Worm (Caenorhabditis elegans): ENCODE data around the gene tin-9.2.

The tin-9.2 gene

DNA sequence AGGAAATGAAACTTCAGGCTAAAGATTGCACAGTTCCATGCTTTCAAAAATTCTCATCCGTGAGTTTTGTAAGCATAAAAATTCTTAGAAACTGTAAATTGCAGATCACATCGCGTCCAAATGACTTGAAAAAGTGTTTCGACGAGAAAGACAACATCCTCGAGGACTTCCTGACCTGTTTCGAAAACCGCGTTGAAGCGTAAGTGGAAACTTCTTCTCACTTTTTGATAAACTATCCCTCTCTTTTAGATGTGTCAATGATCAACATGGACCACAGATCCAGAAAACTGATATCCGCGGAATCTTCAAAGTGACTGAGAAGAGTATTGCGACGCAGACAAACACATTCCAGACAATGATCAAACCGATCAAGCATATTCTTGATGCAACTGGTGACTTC, 17.9 kb upstream of the tin-9.2 start:
- TF ChIP-seq nhr-77 (tag; optimal IDR thresholded peaks at IDR 0.05): no peak
- no peak for TF ChIP-seq fkh-8 (tag; optimal IDR thresholded peaks at IDR 0.05)
- peak; percentile 45 for TF ChIP-seq blmp-1 (tag; optimal IDR thresholded peaks at IDR 0.05)
- no peak for TF ChIP-seq swsn-7 (tag; optimal IDR thresholded peaks at IDR 0.05)
- no peak for TF ChIP-seq aly-2 (tag; optimal IDR thresholded peaks at IDR 0.05)
- TF ChIP-seq nhr-237 (tag; optimal IDR thresholded peaks at IDR 0.05): no peak
- TF ChIP-seq dpl-1 (GFP tag; optimal IDR thresholded peaks at IDR 0.05): no peak
- TF ChIP-seq C16A3.4 (tag; optimal IDR thresholded peaks at IDR 0.05): no peak
- no peak for TF ChIP-seq Y116A8C.19 (tag; optimal IDR thresholded peaks at IDR 0.05; ENCODE audit: borderline replicate concordance)
- TF ChIP-seq lin-15B (tag; optimal IDR thresholded peaks at IDR 0.05): no peak
- no peak for TF ChIP-seq jun-1 (tag; optimal IDR thresholded peaks at IDR 0.05)
- no peak for TF ChIP-seq ceh-82 (tag; optimal IDR thresholded peaks at IDR 0.05)
- TF ChIP-seq efl-1 (optimal IDR thresholded peaks at IDR 0.05): no peak
- peak in 1 of 2 experiments; percentile 10 for TF ChIP-seq efl-1 (GFP tag; optimal IDR thresholded peaks at IDR 0.05 in 1 of 2)

DNA sequence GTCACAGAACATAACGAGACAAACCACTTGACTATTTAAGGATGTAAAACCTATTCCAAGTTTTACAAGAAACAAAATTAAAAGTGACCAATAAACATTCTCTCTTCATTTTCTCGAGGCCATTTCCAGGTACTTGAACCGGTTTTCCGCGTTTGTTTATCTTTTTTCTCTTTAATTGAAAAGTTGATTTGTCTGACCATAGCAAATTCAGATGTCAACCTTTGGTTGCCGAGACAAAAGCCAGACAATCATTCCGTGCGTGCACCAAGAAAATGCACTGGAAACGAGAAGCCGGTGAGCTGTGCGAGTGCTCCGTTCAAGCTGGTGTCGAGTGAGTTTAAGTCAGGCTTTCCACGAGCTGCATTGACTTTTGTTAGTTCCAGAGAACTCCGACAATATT, 16.7 kb upstream of the tin-9.2 start:
- no peak for TF ChIP-seq nhr-76 (tag; optimal IDR thresholded peaks at IDR 0.05)
- TF ChIP-seq nhr-11 (tag; optimal IDR thresholded peaks at IDR 0.05): no peak
- peak; percentile 45 for TF ChIP-seq blmp-1 (tag; optimal IDR thresholded peaks at IDR 0.05)
- no peak for TF ChIP-seq nhr-19 (GFP tag; conservative IDR thresholded peaks at IDR 0.05)
- TF ChIP-seq isw-1 (GFP tag; IDR thresholded peaks at IDR 0.05): no peak
- peak in 1 of 2 experiments; percentile 25 for TF ChIP-seq lsy-2 (tag; optimal IDR thresholded peaks at IDR 0.05)
- peak in 2 of 6 experiments; percentile 30 to 62 for TF ChIP-seq elt-3 (tag; optimal IDR thresholded peaks at IDR 0.05)
- TF ChIP-seq skn-1 (tag; optimal IDR thresholded peaks at IDR 0.05): no peak
- no peak for TF ChIP-seq aly-2 (tag; optimal IDR thresholded peaks at IDR 0.05)
- TF ChIP-seq nhr-20 (tag; optimal IDR thresholded peaks at IDR 0.05): peak; percentile 39
- TF ChIP-seq ceh-82 (tag; optimal IDR thresholded peaks at IDR 0.05): no peak
- TF ChIP-seq grh-1 (GFP tag; IDR thresholded peaks at IDR 0.05): peak; percentile 68
- TF ChIP-seq jun-1 (tag; optimal IDR thresholded peaks at IDR 0.05): no peak
- peak in 1 of 2 experiments; percentile 26 for TF ChIP-seq lin-35 (GFP tag; optimal IDR thresholded peaks at IDR 0.05)
- TF ChIP-seq egl-27 (tag; optimal IDR thresholded peaks at IDR 0.05): no peak
- TF ChIP-seq lin-13 (GFP tag; optimal IDR thresholded peaks at IDR 0.05): no peak
- TF ChIP-seq hlh-17 (GFP tag; optimal IDR thresholded peaks at IDR 0.05; ENCODE audit: borderline replicate concordance): no peak
- TF ChIP-seq ceh-88 (GFP tag; IDR thresholded peaks at IDR 0.05): no peak
- TF ChIP-seq lir-3 (tag; optimal IDR thresholded peaks at IDR 0.05; ENCODE audit: poor library complexity): no peak
- no peak for TF ChIP-seq elt-2 (tag; optimal IDR thresholded peaks at IDR 0.05)
- TF ChIP-seq nhr-237 (tag; optimal IDR thresholded peaks at IDR 0.05): no peak
- TF ChIP-seq ets-5 (GFP tag; IDR thresholded peaks at IDR 0.05): no peak
- no peak for TF ChIP-seq aha-1 (tag; optimal IDR thresholded peaks at IDR 0.05)
- TF ChIP-seq C16A3.4 (tag; optimal IDR thresholded peaks at IDR 0.05): no peak
- TF ChIP-seq mdl-1 (tag; optimal IDR thresholded peaks at IDR 0.05): no peak
- TF ChIP-seq mep-1 (tag; optimal IDR thresholded peaks at IDR 0.05): no peak
- no peak for TF ChIP-seq pax-3 (tag; optimal IDR thresholded peaks at IDR 0.05)
- TF ChIP-seq nhr-71 (tag; optimal IDR thresholded peaks at IDR 0.05): no peak
- TF ChIP-seq ztf-11 (tag; optimal IDR thresholded peaks at IDR 0.05): no peak
- TF ChIP-seq fos-1 (tag; optimal IDR thresholded peaks at IDR 0.05): no peak
- TF ChIP-seq efl-3 (GFP tag; optimal IDR thresholded peaks at IDR 0.05): no peak
- no peak for TF ChIP-seq tbx-2 (tag; optimal IDR thresholded peaks at IDR 0.05)
- no peak for TF ChIP-seq pqm-1 (tag; optimal IDR thresholded peaks at IDR 0.05)
- TF ChIP-seq nhr-28 (tag; optimal IDR thresholded peaks at IDR 0.05): no peak
- peak; percentile 10 for TF ChIP-seq snu-23 (GFP tag; optimal IDR thresholded peaks at IDR 0.05)
- peak; percentile 87 for TF ChIP-seq nhr-85 (tag)
- TF ChIP-seq zip-4 (GFP tag; optimal IDR thresholded peaks at IDR 0.05): no peak
- peak; percentile 2 for TF ChIP-seq rnt-1 (tag; optimal IDR thresholded peaks at IDR 0.05)
- TF ChIP-seq zag-1 (tag; optimal IDR thresholded peaks at IDR 0.05): no peak
- TF ChIP-seq efl-1 (optimal IDR thresholded peaks at IDR 0.05): no peak
- TF ChIP-seq efl-1 (GFP tag; optimal IDR thresholded peaks at IDR 0.05 in 1 of 2): peak in 1 of 2 experiments; percentile 8
- no peak for TF ChIP-seq alr-1 (tag; optimal IDR thresholded peaks at IDR 0.05; ENCODE audit: borderline replicate concordance)
- no peak for TF ChIP-seq ceh-63 (GFP tag; optimal IDR thresholded peaks at IDR 0.05)
- no peak for TF ChIP-seq ceh-90 (tag; optimal IDR thresholded peaks at IDR 0.05)
- TF ChIP-seq unc-30 (tag; optimal IDR thresholded peaks at IDR 0.05): no peak
- TF ChIP-seq nhr-77 (tag; optimal IDR thresholded peaks at IDR 0.05): no peak
